Fruit fly (Drosophila melanogaster) whole organism: ENCODE results near the gene Eig71Ec.

Experiments used
- EcR ChIP-seq, 2 experiments: fragments of >200 bp; optimal IDR thresholded peaks; 2 replicates each; lab custom pipeline; 2017; ENCODE audit warnings: missing biosample characterization in 2 of 2, missing genetic modification characterization in 2 of 2, missing genetic modification reagents in 2 of 2
- pan ChIP-seq: fragments of >200 bp; optimal IDR thresholded peaks from 2 replicates; lab custom pipeline; 2017
- psq ChIP-seq: fragments of >200 bp; optimal IDR thresholded peaks from 2 replicates; lab custom pipeline; 2017
- usp ChIP-seq: fragments of >200 bp; optimal IDR thresholded peaks from 2 replicates; lab custom pipeline; 2017; ENCODE audit warnings: missing biosample characterization, missing genetic modification characterization, mixed read lengths

DNA sequence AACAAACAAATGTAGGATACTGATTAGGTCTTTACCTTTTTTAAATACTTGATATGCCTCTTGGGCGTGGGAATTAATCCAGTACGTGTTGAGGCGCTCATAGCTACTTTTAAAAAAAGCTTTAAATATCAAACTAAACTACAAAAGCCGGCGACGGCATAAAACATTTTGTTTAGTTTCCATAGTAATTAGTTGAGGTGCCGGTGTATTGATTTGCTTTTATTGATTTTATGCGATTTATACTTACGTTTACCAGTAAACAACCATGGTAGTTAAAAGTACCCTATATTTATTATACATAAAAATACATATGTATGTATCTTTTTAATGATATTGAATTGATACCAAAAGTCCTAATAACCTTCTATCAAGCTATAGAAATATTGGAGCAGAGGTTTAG, 39.3 kb downstream of the Eig71Ec start, which contains the start of gene CG13449:
- no peak for TF ChIP-seq psq (lab: Kevin White, UChicago)
- no peak for TF ChIP-seq pan
- no peak for TF ChIP-seq EcR (GFP tag; optimal IDR thresholded peaks at IDR 0.05; lab: Kevin White, UChicago)
- TF ChIP-seq usp, result no peak
